Worm (Caenorhabditis elegans) whole organism, mixed stage, embryonic: ENCODE results near the gene let-99.

ENCODE experiments used
- blmp-1 ChIP-seq: fragments of 150-350 bp; optimal IDR thresholded peaks from 2 replicates; lab custom pipeline; 2014; ENCODE audit warnings: missing biosample characterization, missing genetic modification characterization
- elt-3 ChIP-seq: fragments of 150-350 bp; optimal IDR thresholded peaks from 2 replicates; lab custom pipeline; 2014; ENCODE audit warnings: missing biosample characterization, missing genetic modification characterization
- lin-13 ChIP-seq: fragments of 150-350 bp; optimal IDR thresholded peaks from 2 replicates; lab custom pipeline; 2014; ENCODE audit warnings: missing biosample characterization, missing genetic modification characterization
- lsy-2 ChIP-seq: fragments of 150-350 bp; optimal IDR thresholded peaks from 2 replicates; lab custom pipeline; 2014; ENCODE audit warnings: missing biosample characterization, missing genetic modification characterization
- mep-1 ChIP-seq: fragments of 150-350 bp; optimal IDR thresholded peaks from 2 replicates; lab custom pipeline; 2017; ENCODE audit warnings: missing biosample characterization, missing genetic modification reagents, missing genetic modification characterization, inconsistent platforms
- nhr-2 ChIP-seq: fragments of 150-350 bp; optimal IDR thresholded peaks from 2 replicates; lab custom pipeline; 2014; ENCODE audit warnings: missing biosample characterization, missing genetic modification characterization
- nhr-28 ChIP-seq: fragments of 150-350 bp; optimal IDR thresholded peaks from 2 replicates; lab custom pipeline; 2014; ENCODE audit warnings: missing biosample characterization, missing genetic modification characterization
- snpc-4 ChIP-seq: fragments of 150-350 bp; optimal IDR thresholded peaks from 2 replicates; lab custom pipeline; 2014; ENCODE audit warnings: missing biosample characterization, missing genetic modification characterization
- sptf-1 ChIP-seq: sonication (generic microtip); optimal IDR thresholded peaks from 2 replicates; lab custom pipeline; 2017; ENCODE audit warnings: mild to moderate bottlenecking, missing genetic modification characterization, moderate library complexity, missing compliant biosample characterization
- unc-62 ChIP-seq: fragments of 150-350 bp; optimal IDR thresholded peaks from 2 replicates; lab custom pipeline; 2014; ENCODE audit warnings: missing biosample characterization, missing genetic modification reagents, missing genetic modification characterization
- zip-8 ChIP-seq: fragments of 150-350 bp; optimal IDR thresholded peaks from 2 replicates; lab custom pipeline; 2014; ENCODE audit warnings: missing biosample characterization, missing genetic modification characterization
- ztf-11 ChIP-seq: fragments of 150-350 bp; optimal IDR thresholded peaks from 2 replicates; lab custom pipeline; 2014; ENCODE audit warnings: missing biosample characterization, missing genetic modification characterization

- TF ChIP-seq elt-3 (no peak), lin-13 (tag; lab: Kevin White, UChicago) (no peak), sptf-1 (tag; lab: Kevin White, UChicago) (no peak), mep-1 (tag; lab: Kevin White, UChicago) (no peak), ztf-11 (no peak), lsy-2 (no peak), unc-62 (GFP tag; lab: Kevin White, UChicago) (no peak), blmp-1 (tag; lab: Kevin White, UChicago) (no peak), nhr-2 (no peak), nhr-28 (no peak), snpc-4 (tag; lab: Kevin White, UChicago) (no peak), zip-8 (tag; lab: Kevin White, UChicago) (peak; percentile 97)
Measured at ce11 chrIV:12545902-12546301, 21.7 kb upstream of the let-99 start.
